Worm (Caenorhabditis elegans): ENCODE results near the gene srh-234.

The srh-234 gene

ce11 chrV:7651757-7652156 lies at the start of gene srh-234:
Gene srh-234 (minus strand): TSS chrV:7651857.
- no peak for TF ChIP-seq nhr-237 (tag; optimal IDR thresholded peaks at IDR 0.05)
- TF ChIP-seq bed-3 (GFP tag; optimal IDR thresholded peaks at IDR 0.05), result no peak
- no peak for TF ChIP-seq pha-4 (tag; optimal IDR thresholded peaks at IDR 0.05)
- no peak for TF ChIP-seq lin-32 (GFP tag; optimal IDR thresholded peaks at IDR 0.05)
- no peak for TF ChIP-seq ztf-11 (tag; optimal IDR thresholded peaks at IDR 0.05)
- TF ChIP-seq nhr-12 (tag; optimal IDR thresholded peaks at IDR 0.05), result no peak
- TF ChIP-seq blmp-1 (tag; optimal IDR thresholded peaks at IDR 0.05), result no peak
- no peak for TF ChIP-seq lsy-2 (tag; optimal IDR thresholded peaks at IDR 0.05)
- no peak for TF ChIP-seq mab-5 (tag; optimal IDR thresholded peaks at IDR 0.05)
- no peak for TF ChIP-seq tbx-8 (GFP tag; optimal IDR thresholded peaks at IDR 0.05)
- no peak for TF ChIP-seq snpc-4 (tag; optimal IDR thresholded peaks at IDR 0.05)

DNA sequence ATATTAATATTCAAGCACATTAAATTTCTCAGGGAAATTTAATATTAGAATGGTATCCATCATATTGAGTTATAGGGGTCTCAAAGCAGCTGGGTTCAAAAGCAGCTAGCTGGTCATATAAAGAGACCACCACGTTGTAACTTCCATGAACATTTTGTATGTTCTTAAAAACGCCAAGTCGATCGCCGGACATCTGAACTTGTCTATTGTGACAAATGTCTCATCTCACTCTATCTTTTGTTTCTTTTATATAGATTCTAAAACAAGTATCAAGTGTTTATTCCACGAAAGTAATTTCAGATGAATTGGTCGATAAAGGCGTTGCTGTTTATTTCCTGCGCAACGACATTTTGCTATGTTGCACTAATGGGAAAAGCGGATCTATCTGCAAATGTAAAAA lies 45.2 kb upstream of the srh-234 start, which contains the start of gene ZK105.3:
TSS of gene ZK105.3 (plus strand) at position 301 of the 400 bp plus-strand sequence.
- TF ChIP-seq bed-3 (GFP tag; optimal IDR thresholded peaks at IDR 0.05), result no peak
- TF ChIP-seq cnd-1 (tag; optimal IDR thresholded peaks at IDR 0.05), result no peak
- no peak for TF ChIP-seq mep-1 (tag; optimal IDR thresholded peaks at IDR 0.05)
- no peak for TF ChIP-seq sptf-1 (tag; optimal IDR thresholded peaks at IDR 0.05)
- no peak for TF ChIP-seq ceh-83 (GFP tag; optimal IDR thresholded peaks at IDR 0.05)
- no peak for TF ChIP-seq nhr-237 (tag; optimal IDR thresholded peaks at IDR 0.05)
- no peak for TF ChIP-seq unc-120 (tag; optimal IDR thresholded peaks at IDR 0.05; ENCODE audit: poor library complexity, severe bottlenecking)
- TF ChIP-seq ztf-11 (tag; optimal IDR thresholded peaks at IDR 0.05), result no peak
- no peak for TF ChIP-seq lin-32 (GFP tag; optimal IDR thresholded peaks at IDR 0.05)
- TF ChIP-seq snpc-4 (tag; optimal IDR thresholded peaks at IDR 0.05), result no peak
- TF ChIP-seq unc-62 (GFP tag; optimal IDR thresholded peaks at IDR 0.05), result no peak
- TF ChIP-seq flh-1 (GFP tag; optimal IDR thresholded peaks at IDR 0.05), result no peak
- no peak for TF ChIP-seq unc-39 (tag; optimal IDR thresholded peaks at IDR 0.05)
- no peak for TF ChIP-seq hlh-1 (tag; optimal IDR thresholded peaks at IDR 0.05)
- TF ChIP-seq drap-1 (GFP tag; optimal IDR thresholded peaks at IDR 0.05), result no peak
- TF ChIP-seq ces-1 (GFP tag; optimal IDR thresholded peaks at IDR 0.05), result no peak
- no peak for TF ChIP-seq elt-1 (tag; optimal IDR thresholded peaks at IDR 0.05; ENCODE audit: borderline replicate concordance, insufficient read depth)
- no peak for TF ChIP-seq lin-13 (tag; optimal IDR thresholded peaks at IDR 0.05)

ce11 chrV:7693394-7693793 lies 41.7 kb upstream of the srh-234 start, which contains the start of gene C12D5.10:
Gene C12D5.10 (minus strand): TSS chrV:7693494.
- TF ChIP-seq drap-1 (GFP tag; optimal IDR thresholded peaks at IDR 0.05), result no peak
- TF ChIP-seq unc-120 (tag; optimal IDR thresholded peaks at IDR 0.05; ENCODE audit: poor library complexity, severe bottlenecking), result no peak
- no peak for TF ChIP-seq ham-2 (GFP tag; optimal IDR thresholded peaks at IDR 0.05)
- no peak for TF ChIP-seq mls-2 (tag; optimal IDR thresholded peaks at IDR 0.05)

- TF ChIP-seq mep-1 (tag; optimal IDR thresholded peaks at IDR 0.05) (no peak), ham-2 (GFP tag; optimal IDR thresholded peaks at IDR 0.05) (no peak), unc-120 (tag; optimal IDR thresholded peaks at IDR 0.05; ENCODE audit: poor library complexity, severe bottlenecking) (no peak), lsy-2 (tag; optimal IDR thresholded peaks at IDR 0.05) (no peak), drap-1 (GFP tag; optimal IDR thresholded peaks at IDR 0.05) (no peak), snpc-4 (tag; optimal IDR thresholded peaks at IDR 0.05) (no peak), flh-1 (GFP tag; optimal IDR thresholded peaks at IDR 0.05) (no peak), tbx-8 (GFP tag; optimal IDR thresholded peaks at IDR 0.05) (no peak), sptf-1 (tag; optimal IDR thresholded peaks at IDR 0.05) (no peak), cnd-1 (tag; optimal IDR thresholded peaks at IDR 0.05) (no peak), nhr-76 (tag; optimal IDR thresholded peaks at IDR 0.05) (no peak), ceh-43 (GFP tag; optimal IDR thresholded peaks at IDR 0.05) (no peak), ceh-39 (tag; optimal IDR thresholded peaks at IDR 0.05) (no peak), nhr-28 (tag; optimal IDR thresholded peaks at IDR 0.05) (no peak), pha-4 (tag; optimal IDR thresholded peaks at IDR 0.05) (no peak)
These were observed 39.0 kb upstream of the srh-234 start for ce11 chrV:7690637-7691036.

ce11 chrV:7689888-7690287 lies 38.2 kb upstream of the srh-234 start, which contains the start of gene C12D5.9:
Gene C12D5.9 (minus strand): TSS chrV:7689988.
- TF ChIP-seq hlh-1 (tag; optimal IDR thresholded peaks at IDR 0.05), result no peak
- no peak for TF ChIP-seq zip-8 (tag; optimal IDR thresholded peaks at IDR 0.05)
- TF ChIP-seq nhr-28 (tag; optimal IDR thresholded peaks at IDR 0.05), result no peak
- no peak for TF ChIP-seq mep-1 (tag; optimal IDR thresholded peaks at IDR 0.05)
- TF ChIP-seq elt-1 (tag; optimal IDR thresholded peaks at IDR 0.05; ENCODE audit: borderline replicate concordance, insufficient read depth), result no peak
- no peak for TF ChIP-seq flh-1 (GFP tag; optimal IDR thresholded peaks at IDR 0.05)
- no peak for TF ChIP-seq M03D4.4 (tag; optimal IDR thresholded peaks at IDR 0.05)
- TF ChIP-seq nhr-12 (tag; optimal IDR thresholded peaks at IDR 0.05), result no peak
- TF ChIP-seq ceh-83 (GFP tag; optimal IDR thresholded peaks at IDR 0.05), result no peak
- no peak for TF ChIP-seq cnd-1 (tag; optimal IDR thresholded peaks at IDR 0.05)
- TF ChIP-seq ceh-39 (tag; optimal IDR thresholded peaks at IDR 0.05), result no peak
- no peak for TF ChIP-seq unc-39 (tag; optimal IDR thresholded peaks at IDR 0.05)
